Fruit fly (Drosophila melanogaster): ENCODE results near the gene bsh.

DNA sequence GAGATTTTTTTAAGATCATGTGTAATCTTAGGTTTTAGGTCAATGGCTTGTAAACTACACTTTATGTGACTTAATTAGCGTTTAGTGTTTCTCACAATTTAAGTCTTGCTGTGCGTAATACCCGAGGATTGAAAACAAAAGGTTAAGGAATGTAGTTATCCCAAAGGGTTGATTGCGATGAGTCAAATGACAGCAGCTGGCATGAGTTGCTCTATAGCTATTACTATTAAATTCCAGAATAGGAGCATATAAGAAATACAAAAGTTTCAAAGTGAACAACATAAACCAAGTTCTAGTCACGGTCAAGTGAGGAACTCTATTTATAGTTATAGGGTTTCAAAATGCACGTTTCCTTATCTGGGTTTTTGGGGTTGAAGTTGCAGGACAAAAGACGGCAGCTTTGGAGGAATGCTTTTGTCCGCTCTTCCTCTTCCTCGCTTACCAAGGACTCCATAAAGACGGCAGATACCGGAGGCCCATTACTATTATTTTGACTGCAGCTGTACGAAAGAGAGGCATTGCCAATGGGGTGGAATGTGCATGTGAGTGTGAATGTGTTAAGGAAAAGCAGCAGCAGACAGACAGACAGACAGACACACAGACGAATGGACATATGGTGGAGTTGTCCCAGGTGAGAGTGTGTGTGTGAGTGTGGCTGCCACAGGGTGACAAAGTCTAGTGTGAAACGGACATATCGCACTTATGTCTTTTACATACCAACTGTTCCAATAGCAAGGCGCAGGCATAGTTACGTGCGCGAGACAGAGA lies 21.9 kb upstream of the bsh start:
- TF ChIP-seq dsf (GFP tag; optimal IDR thresholded peaks at IDR 0.05; ENCODE audit: borderline replicate concordance) (no peak), N (GFP tag; optimal IDR thresholded peaks at IDR 0.05) (peak; percentile 81), rgr (GFP tag; optimal IDR thresholded peaks at IDR 0.05) (no peak), dl (GFP tag; optimal IDR thresholded peaks at IDR 0.05; ENCODE audit: insufficient read depth in 1 of 2, partially characterized antibody in 2 of 2) (no peak), pan (optimal IDR thresholded peaks at IDR 0.05) (no peak), usp (GFP tag; optimal IDR thresholded peaks at IDR 0.05) (no peak), lola (GFP tag; optimal IDR thresholded peaks at IDR 0.05) (no peak), tai (GFP tag; optimal IDR thresholded peaks at IDR 0.05) (no peak), dmrt93B (GFP tag; optimal IDR thresholded peaks at IDR 0.05) (no peak), Jra (GFP tag; optimal IDR thresholded peaks at IDR 0.05) (no peak), ey (GFP tag; optimal IDR thresholded peaks at IDR 0.05) (peak; percentile 12)
